Worm (Caenorhabditis elegans): Measurements from ENCODE around the gene ctg-2.

Gene ctg-2

DNA sequence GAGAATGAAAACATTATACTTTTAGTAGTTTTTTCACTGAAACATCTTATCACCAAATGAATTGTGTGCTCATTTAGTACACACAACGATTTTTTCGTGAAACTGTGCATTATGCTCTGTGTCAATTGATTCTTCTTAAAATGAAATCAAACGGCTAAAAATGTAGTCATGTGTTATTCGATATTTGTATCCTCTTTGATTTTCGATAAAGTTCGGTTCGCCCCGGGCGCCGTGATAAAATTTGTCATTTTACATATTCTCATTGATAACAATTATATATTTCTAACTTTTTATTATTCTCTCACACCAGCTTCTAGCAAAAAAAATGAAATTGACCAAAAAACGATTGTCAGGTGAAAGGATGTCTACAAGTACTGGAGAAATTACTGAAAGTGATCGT, at the start of gene ctg-2:
TSS of gene ctg-2 (plus strand) at position 326 of the 400 bp plus-strand sequence.
- no peak for TF ChIP-seq nhr-237 (tag; optimal IDR thresholded peaks at IDR 0.05)
- no peak for TF ChIP-seq mls-2 (tag; optimal IDR thresholded peaks at IDR 0.05)
- no peak for TF ChIP-seq sptf-1 (tag; optimal IDR thresholded peaks at IDR 0.05)
- no peak for TF ChIP-seq snpc-4 (tag; optimal IDR thresholded peaks at IDR 0.05)
- TF ChIP-seq tbx-8 (GFP tag; optimal IDR thresholded peaks at IDR 0.05) = no peak
- TF ChIP-seq nhr-76 (tag; optimal IDR thresholded peaks at IDR 0.05) = no peak
- TF ChIP-seq ztf-11 (tag; optimal IDR thresholded peaks at IDR 0.05) = no peak
- TF ChIP-seq pha-4 (tag; optimal IDR thresholded peaks at IDR 0.05) = no peak
- TF ChIP-seq M03D4.4 (tag; optimal IDR thresholded peaks at IDR 0.05) = no peak

DNA sequence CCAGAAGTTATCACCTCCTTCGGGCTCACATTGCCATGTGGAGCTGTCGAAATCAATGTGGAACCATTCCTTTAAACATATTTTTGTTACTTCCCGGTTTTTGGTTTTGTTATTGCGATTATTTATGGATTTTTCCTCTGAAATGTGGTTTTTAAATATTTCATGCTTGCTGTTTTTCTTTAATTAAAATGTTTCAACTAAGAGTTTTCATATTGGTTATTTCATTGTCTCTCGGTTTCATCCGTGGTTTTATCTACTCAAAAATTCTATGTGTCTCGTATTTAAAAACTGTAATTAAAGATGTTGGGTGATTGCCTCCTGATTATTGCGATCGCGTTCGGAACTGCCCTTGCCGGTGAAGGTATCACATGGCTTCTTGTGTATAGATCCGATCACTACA, 48.0 kb upstream of the ctg-2 start, which contains the start of gene F22B5.10:
TSS of gene F22B5.10 (plus strand) at position 301 of the 400 bp plus-strand sequence.
- TF ChIP-seq sptf-1 (tag; optimal IDR thresholded peaks at IDR 0.05) = no peak
- no peak for TF ChIP-seq unc-39 (tag; optimal IDR thresholded peaks at IDR 0.05)
- TF ChIP-seq lin-13 (tag; optimal IDR thresholded peaks at IDR 0.05) = no peak
- no peak for TF ChIP-seq snpc-4 (tag; optimal IDR thresholded peaks at IDR 0.05)
- no peak for TF ChIP-seq drap-1 (GFP tag; optimal IDR thresholded peaks at IDR 0.05)
- peak; percentile 32 for TF ChIP-seq ceh-83 (GFP tag; optimal IDR thresholded peaks at IDR 0.05)

DNA sequence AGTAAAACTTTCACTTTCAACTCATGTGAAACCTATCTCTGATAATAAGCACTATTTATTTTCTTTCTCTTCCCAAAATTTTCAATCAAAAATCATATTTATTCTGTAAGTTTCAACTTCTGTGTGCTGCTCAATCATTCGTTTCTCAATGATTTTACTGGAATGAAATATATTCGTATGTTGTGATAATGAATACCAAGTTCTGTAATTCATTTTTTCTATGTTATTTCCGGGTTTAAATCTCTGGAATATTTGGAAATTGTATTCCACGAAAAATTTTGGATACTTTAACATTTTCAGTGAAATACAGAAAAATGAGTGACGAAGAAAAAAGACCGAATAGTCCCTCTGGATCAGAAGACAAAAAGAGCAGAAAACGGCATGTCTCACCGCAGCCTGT, 47.0 kb upstream of the ctg-2 start, which contains the start of gene M05D6.2:
TSS of gene M05D6.2 (plus strand) at position 301 of the 400 bp plus-strand sequence.
- TF ChIP-seq snpc-4 (tag; optimal IDR thresholded peaks at IDR 0.05) = no peak
- no peak for TF ChIP-seq mab-5 (tag; optimal IDR thresholded peaks at IDR 0.05)
- TF ChIP-seq elt-1 (tag; optimal IDR thresholded peaks at IDR 0.05; ENCODE audit: borderline replicate concordance, insufficient read depth) = no peak
- TF ChIP-seq ceh-43 (GFP tag; optimal IDR thresholded peaks at IDR 0.05) = no peak
- TF ChIP-seq flh-1 (GFP tag; optimal IDR thresholded peaks at IDR 0.05) = no peak
- TF ChIP-seq nhr-76 (tag; optimal IDR thresholded peaks at IDR 0.05) = no peak
- no peak for TF ChIP-seq pha-4 (tag; optimal IDR thresholded peaks at IDR 0.05)
- TF ChIP-seq ztf-11 (tag; optimal IDR thresholded peaks at IDR 0.05) = no peak

DNA sequence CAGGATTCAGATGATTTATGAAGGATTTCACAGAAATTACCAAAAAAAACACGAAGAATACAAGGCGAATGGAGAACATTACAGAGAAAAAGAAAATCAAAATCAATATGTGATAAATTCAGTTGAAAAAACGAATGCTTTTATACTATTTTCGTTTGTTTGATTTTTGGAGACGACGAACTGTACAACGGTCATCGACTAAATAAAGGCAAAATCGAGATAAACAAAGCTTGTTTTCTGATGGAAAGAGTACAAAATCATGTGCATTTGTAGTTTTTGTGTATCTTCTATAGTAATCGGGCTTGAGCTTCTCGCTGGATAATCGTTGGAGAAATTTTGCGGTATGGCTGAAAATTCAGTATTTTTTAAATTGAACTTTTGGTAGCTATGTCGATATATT, 43.7 kb upstream of the ctg-2 start, which contains the start of gene M05D6.8:
TSS of gene M05D6.8 (minus strand) at position 101 of the 400 bp plus-strand sequence.
- TF ChIP-seq tbx-8 (GFP tag; optimal IDR thresholded peaks at IDR 0.05) (no peak), lin-13 (tag; optimal IDR thresholded peaks at IDR 0.05) (no peak), ztf-11 (tag; optimal IDR thresholded peaks at IDR 0.05) (no peak), ham-2 (GFP tag; optimal IDR thresholded peaks at IDR 0.05) (no peak), nhr-237 (tag; optimal IDR thresholded peaks at IDR 0.05) (no peak), mep-1 (tag; optimal IDR thresholded peaks at IDR 0.05) (no peak), ceh-43 (GFP tag; optimal IDR thresholded peaks at IDR 0.05) (no peak), lin-32 (GFP tag; optimal IDR thresholded peaks at IDR 0.05) (no peak), pha-4 (tag; optimal IDR thresholded peaks at IDR 0.05) (no peak), unc-62 (GFP tag; optimal IDR thresholded peaks at IDR 0.05) (no peak), unc-120 (tag; optimal IDR thresholded peaks at IDR 0.05; ENCODE audit: poor library complexity, severe bottlenecking) (no peak), drap-1 (GFP tag; optimal IDR thresholded peaks at IDR 0.05) (no peak), ces-1 (GFP tag; optimal IDR thresholded peaks at IDR 0.05) (no peak), lsy-2 (tag; optimal IDR thresholded peaks at IDR 0.05) (no peak), nhr-2 (tag; optimal IDR thresholded peaks at IDR 0.05) (no peak), ceh-39 (tag; optimal IDR thresholded peaks at IDR 0.05) (no peak), blmp-1 (tag; optimal IDR thresholded peaks at IDR 0.05) (no peak), zip-8 (tag; optimal IDR thresholded peaks at IDR 0.05) (no peak)

DNA sequence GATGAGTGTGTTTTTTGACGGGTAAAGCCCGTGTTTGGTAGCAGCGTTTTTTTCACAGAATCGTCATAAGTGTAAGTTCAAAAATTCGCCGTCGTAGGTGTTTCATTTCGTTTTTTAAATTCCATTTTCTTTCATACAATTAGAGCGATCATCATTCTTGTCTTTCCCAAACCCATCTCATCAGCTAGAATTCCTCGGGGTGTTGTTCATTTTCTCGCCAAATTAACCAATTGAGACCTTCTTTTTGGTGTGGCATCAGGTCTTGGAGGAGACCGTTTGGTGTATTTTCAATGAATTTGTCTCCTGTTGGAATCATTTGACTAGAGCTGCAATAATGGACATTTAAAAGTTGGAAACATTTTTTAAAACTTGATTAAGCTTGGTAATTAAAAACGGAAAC, 41.9 kb upstream of the ctg-2 start:
- TF ChIP-seq snpc-4 (tag; optimal IDR thresholded peaks at IDR 0.05) = no peak
- no peak for TF ChIP-seq ces-1 (GFP tag; optimal IDR thresholded peaks at IDR 0.05)
- TF ChIP-seq unc-62 (GFP tag; optimal IDR thresholded peaks at IDR 0.05) = no peak
- TF ChIP-seq blmp-1 (tag; optimal IDR thresholded peaks at IDR 0.05) = no peak
- TF ChIP-seq unc-39 (tag; optimal IDR thresholded peaks at IDR 0.05) = no peak
- no peak for TF ChIP-seq nhr-12 (tag; optimal IDR thresholded peaks at IDR 0.05)
- no peak for TF ChIP-seq ztf-11 (tag; optimal IDR thresholded peaks at IDR 0.05)
- TF ChIP-seq ceh-83 (GFP tag; optimal IDR thresholded peaks at IDR 0.05) = no peak
- TF ChIP-seq unc-120 (tag; optimal IDR thresholded peaks at IDR 0.05; ENCODE audit: poor library complexity, severe bottlenecking) = no peak
- TF ChIP-seq M03D4.4 (tag; optimal IDR thresholded peaks at IDR 0.05) = no peak
- no peak for TF ChIP-seq lin-13 (tag; optimal IDR thresholded peaks at IDR 0.05)
- TF ChIP-seq nhr-28 (tag; optimal IDR thresholded peaks at IDR 0.05) = no peak
- TF ChIP-seq tbx-8 (GFP tag; optimal IDR thresholded peaks at IDR 0.05) = no peak
- no peak for TF ChIP-seq ceh-39 (tag; optimal IDR thresholded peaks at IDR 0.05)
- no peak for TF ChIP-seq mls-2 (tag; optimal IDR thresholded peaks at IDR 0.05)
- no peak for TF ChIP-seq lin-32 (GFP tag; optimal IDR thresholded peaks at IDR 0.05)
- TF ChIP-seq pha-4 (tag; optimal IDR thresholded peaks at IDR 0.05) = no peak
